Worm (Caenorhabditis elegans): Measurements from ENCODE around the gene acp-1.

DNA sequence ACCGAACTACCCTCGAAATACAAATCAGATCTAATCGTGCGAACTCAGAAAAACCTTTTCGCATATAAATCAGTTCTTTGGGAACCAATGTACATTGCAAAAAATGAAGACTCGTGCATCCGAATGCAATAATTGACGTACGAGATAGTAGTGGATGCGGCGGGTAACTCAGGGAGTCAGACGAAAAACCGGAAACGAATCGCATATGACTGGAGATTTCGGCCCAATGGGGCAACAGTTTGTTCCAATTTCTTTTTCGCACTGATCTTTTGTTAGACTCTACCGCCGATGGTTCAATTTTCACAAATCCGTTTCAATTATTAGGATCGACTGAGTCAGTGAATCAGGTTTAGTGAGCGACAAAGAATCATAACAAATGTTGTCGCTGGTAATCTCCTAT is 18.5 kb downstream of the acp-1 start:
- TF ChIP-seq med-1 (GFP tag; optimal IDR thresholded peaks at IDR 0.05; ENCODE audit: insufficient read depth) (no peak), ref-1 (GFP tag; conservative IDR thresholded peaks at IDR 0.05) (no peak), klf-2 (GFP tag; conservative IDR thresholded peaks at IDR 0.05) (no peak), cog-1 (tag; optimal IDR thresholded peaks at IDR 0.05) (no peak), flt-1 (GFP tag; IDR thresholded peaks at IDR 0.05) (no peak), T22C8.4 (GFP tag; IDR thresholded peaks at IDR 0.05) (no peak), ztf-29 (GFP tag; IDR thresholded peaks at IDR 0.05) (no peak), tab-1 (GFP tag; IDR thresholded peaks at IDR 0.05) (no peak)
